Worm (Caenorhabditis elegans): Measurements from ENCODE around the gene ZK822.9.

ce11 chrIV:11938554-11938953 lies 22.8 kb downstream of the ZK822.9 start:
- no peak for TF ChIP-seq nhr-11 (tag; optimal IDR thresholded peaks at IDR 0.05)
- TF ChIP-seq egl-5 (tag; optimal IDR thresholded peaks at IDR 0.05) = no peak
- no peak for TF ChIP-seq ceh-82 (tag; optimal IDR thresholded peaks at IDR 0.05)
- TF ChIP-seq hmg-11 (tag; optimal IDR thresholded peaks at IDR 0.05) = no peak

Measured in whole organism, L3 larva.